Worm (Caenorhabditis elegans) whole organism, L1 larva: ENCODE measurements around the gene cra-1.

ENCODE experiments used
- C16A3.4 ChIP-seq: fragments of 150-350 bp; optimal IDR thresholded peaks from 2 replicates; lab custom pipeline; 2014; ENCODE audit warnings: missing biosample characterization, missing genetic modification characterization
- Y116A8C.19 ChIP-seq: sonication (generic microtip); optimal IDR thresholded peaks from 2 replicates; lab custom pipeline; 2016; ENCODE audit warnings: missing compliant biosample characterization, missing genetic modification characterization, borderline replicate concordance
- aha-1 ChIP-seq: fragments of 150-350 bp; optimal IDR thresholded peaks from 2 replicates; lab custom pipeline; 2014; ENCODE audit warnings: missing biosample characterization, missing genetic modification characterization
- aly-2 ChIP-seq: fragments of 150-350 bp; optimal IDR thresholded peaks from 2 replicates; lab custom pipeline; 2014; ENCODE audit warnings: missing biosample characterization, missing genetic modification characterization
- blmp-1 ChIP-seq: fragments of 150-350 bp; optimal IDR thresholded peaks from 2 replicates; lab custom pipeline; 2014; ENCODE audit warnings: missing biosample characterization, missing genetic modification characterization
- ceh-8 ChIP-seq: fragments of 200-800 bp; sonication (Bioruptor generic); optimal IDR thresholded peaks from 2 replicates; lab custom pipeline; 2018; ENCODE audit warnings: mild to moderate bottlenecking, missing genetic modification characterization, moderate library complexity, missing compliant biosample characterization
- ceh-82 ChIP-seq, 3 experiments: fragments of 150-350 bp in 1 of 3; sonication (generic microtip) in 2 of 3; optimal IDR thresholded peaks; 2 replicates each; lab custom pipeline; 2014 to 2017; ENCODE audit warnings: missing biosample characterization in 3 of 3, missing genetic modification characterization in 3 of 3
- ceh-88 ChIP-seq: fragments of 200-800 bp; sonication (Bioruptor generic); IDR thresholded peaks from 2 replicates; pipeline ENCODE4 v1.3.6; 2022; ENCODE audit warnings: missing genetic modification characterization, missing compliant biosample characterization
- ces-1 ChIP-seq: fragments of 150-350 bp; optimal IDR thresholded peaks from 2 replicates; lab custom pipeline; 2014; ENCODE audit warnings: missing biosample characterization, missing genetic modification reagents, missing genetic modification characterization
- dsc-1 ChIP-seq: sonication (generic microtip); optimal IDR thresholded peaks from 2 replicates; lab custom pipeline; 2016; ENCODE audit warnings: mild to moderate bottlenecking, missing genetic modification characterization, missing compliant biosample characterization
- efl-1 ChIP-seq, 4 experiments: fragments of 150-350 bp; optimal IDR thresholded peaks in 3 of 4; peaks in 1 of 4; 1 replicate in 1 of 4; 2 replicates in 3 of 4; lab custom pipeline; 2014; ENCODE audit warnings: missing biosample characterization in 2 of 4, missing genetic modification characterization in 2 of 4, missing genetic modification reagents in 2 of 4
- efl-3 ChIP-seq: fragments of 200-800 bp; sonication (Bioruptor generic); optimal IDR thresholded peaks from 2 replicates; lab custom pipeline; 2018; ENCODE audit warnings: mild to moderate bottlenecking, missing genetic modification characterization, missing compliant biosample characterization
- egl-13 ChIP-seq: sonication (generic microtip); optimal IDR thresholded peaks from 2 replicates; lab custom pipeline; 2016; ENCODE audit warnings: missing genotype, missing genetic modification reagents, missing genetic modification characterization, missing compliant biosample characterization
- egl-27 ChIP-seq, 2 experiments: fragments of 150-350 bp in 1 of 2; sonication (generic microtip); optimal IDR thresholded peaks; 3 replicates each; lab custom pipeline; 2017 to 2018; ENCODE audit warnings: missing biosample characterization in 2 of 2, missing genetic modification characterization in 2 of 2, missing genetic modification reagents in 2 of 2
- elt-3 ChIP-seq, 6 experiments: fragments of 150-350 bp in 1 of 6; sonication (generic microtip); optimal IDR thresholded peaks; 2 replicates each; lab custom pipeline; 2017 to 2018; ENCODE audit warnings: missing biosample characterization in 6 of 6, missing genetic modification characterization in 6 of 6, inconsistent platforms in 1 of 6
- ets-5 ChIP-seq: fragments of 200-800 bp; sonication (Bioruptor generic); IDR thresholded peaks from 2 replicates; pipeline ENCODE4 v1.3.6; 2022; ENCODE audit warnings: missing genetic modification characterization, missing compliant biosample characterization
- fkh-10 ChIP-seq: sonication (generic microtip); optimal IDR thresholded peaks from 2 replicates; lab custom pipeline; 2017; ENCODE audit warnings: missing biosample characterization, missing genetic modification reagents, missing genetic modification characterization
- fkh-4 ChIP-seq: sonication (generic microtip); optimal IDR thresholded peaks from 2 replicates; lab custom pipeline; 2016; ENCODE audit warnings: missing compliant biosample characterization, missing genetic modification characterization, borderline replicate concordance
- hlh-17 ChIP-seq: fragments of 200-800 bp; sonication (Bioruptor generic); optimal IDR thresholded peaks from 2 replicates; lab custom pipeline; 2018; ENCODE audit warnings: missing genetic modification characterization, mild to moderate bottlenecking, missing compliant biosample characterization, moderate library complexity, borderline replicate concordance
- hpl-2 ChIP-seq: fragments of 150-350 bp; optimal IDR thresholded peaks from 2 replicates; lab custom pipeline; 2014; ENCODE audit warnings: missing biosample characterization, missing genetic modification reagents, missing genetic modification characterization
- irx-1 ChIP-seq: sonication (generic microtip); optimal IDR thresholded peaks from 2 replicates; lab custom pipeline; 2016; ENCODE audit warnings: missing genetic modification characterization, missing compliant biosample characterization
- isw-1 ChIP-seq: fragments of 200-800 bp; sonication (Bioruptor generic); IDR thresholded peaks from 2 replicates; pipeline ENCODE4 v1.3.6; 2022; ENCODE audit warnings: missing genetic modification characterization, missing compliant biosample characterization
- jun-1 ChIP-seq: fragments of 150-350 bp; optimal IDR thresholded peaks from 2 replicates; lab custom pipeline; 2014; ENCODE audit warnings: missing biosample characterization, missing genetic modification reagents, missing genetic modification characterization
- lin-13 ChIP-seq: fragments of 150-350 bp; optimal IDR thresholded peaks from 2 replicates; lab custom pipeline; 2014; ENCODE audit warnings: missing biosample characterization, missing genetic modification reagents, missing genetic modification characterization
- lin-15B ChIP-seq: fragments of 150-350 bp; sonication (generic microtip); optimal IDR thresholded peaks from 3 replicates; lab custom pipeline; 2014; ENCODE audit warnings: missing biosample characterization, missing genetic modification characterization
- mef-2 ChIP-seq: fragments of 150-350 bp; optimal IDR thresholded peaks from 2 replicates; lab custom pipeline; 2014; ENCODE audit warnings: missing biosample characterization, missing genetic modification characterization
- nhr-11 ChIP-seq: fragments of 150-350 bp; optimal IDR thresholded peaks from 2 replicates; lab custom pipeline; 2014; ENCODE audit warnings: missing biosample characterization, missing genetic modification characterization
- nhr-19 ChIP-seq: fragments of 200-800 bp; sonication (Bioruptor generic); conservative IDR thresholded peaks from 2 replicates; pipeline ENCODE4 v1.3.6; 2022; ENCODE audit warnings: missing genetic modification characterization, missing compliant biosample characterization
- nhr-20 ChIP-seq: sonication (generic microtip); optimal IDR thresholded peaks from 2 replicates; lab custom pipeline; 2016; ENCODE audit warnings: mild to moderate bottlenecking, missing genetic modification characterization, missing compliant biosample characterization
- nhr-237 ChIP-seq: fragments of 150-350 bp; optimal IDR thresholded peaks from 2 replicates; lab custom pipeline; 2014; ENCODE audit warnings: missing biosample characterization, missing genetic modification characterization
- nhr-28 ChIP-seq: fragments of 150-350 bp; optimal IDR thresholded peaks from 2 replicates; lab custom pipeline; 2014; ENCODE audit warnings: missing biosample characterization, missing genetic modification characterization
- nhr-47 ChIP-seq: sonication (generic microtip); optimal IDR thresholded peaks from 2 replicates; lab custom pipeline; 2016; ENCODE audit warnings: mild to moderate bottlenecking, missing genetic modification characterization, moderate library complexity, missing compliant biosample characterization
- nhr-71 ChIP-seq: sonication (generic microtip); optimal IDR thresholded peaks from 2 replicates; lab custom pipeline; 2016; ENCODE audit warnings: mild to moderate bottlenecking, missing genetic modification characterization, moderate library complexity, missing compliant biosample characterization
- nhr-84 ChIP-seq: sonication (generic microtip); optimal IDR thresholded peaks from 2 replicates; lab custom pipeline; 2017; ENCODE audit warnings: missing biosample characterization, missing genetic modification characterization
- nhr-85 ChIP-seq: sonication (generic microtip); peaks from one replicate; lab custom pipeline; 2016; ENCODE audit warnings: missing genetic modification characterization, inconsistent platforms, missing compliant biosample characterization
- pqm-1 ChIP-seq: sonication (generic microtip); optimal IDR thresholded peaks from 3 replicates; lab custom pipeline; 2017; ENCODE audit warnings: missing biosample characterization, missing genetic modification characterization
- rnt-1 ChIP-seq: sonication (generic microtip); optimal IDR thresholded peaks from 2 replicates; lab custom pipeline; 2016; ENCODE audit warnings: mild to moderate bottlenecking, missing genetic modification characterization, moderate library complexity, missing compliant biosample characterization
- snpc-4 ChIP-seq: fragments of 150-350 bp; optimal IDR thresholded peaks from 2 replicates; lab custom pipeline; 2014; ENCODE audit warnings: missing biosample characterization, missing genetic modification characterization
- snu-23 ChIP-seq: sonication (generic microtip); optimal IDR thresholded peaks from 2 replicates; lab custom pipeline; 2016; ENCODE audit warnings: missing genetic modification characterization, missing compliant biosample characterization
- sptf-1 ChIP-seq: fragments of 150-350 bp; optimal IDR thresholded peaks from 2 replicates; lab custom pipeline; 2014; ENCODE audit warnings: missing biosample characterization, missing genetic modification characterization
- sup-37 ChIP-seq: fragments of 200-800 bp; sonication (Bioruptor generic); optimal IDR thresholded peaks from 2 replicates; lab custom pipeline; 2018; ENCODE audit warnings: mild to moderate bottlenecking, missing genetic modification characterization, missing compliant biosample characterization
- tbx-2 ChIP-seq: sonication (generic microtip); optimal IDR thresholded peaks from 2 replicates; lab custom pipeline; 2016; ENCODE audit warnings: missing genetic modification characterization, missing compliant biosample characterization
- vab-15 ChIP-seq: sonication (generic microtip); optimal IDR thresholded peaks from 2 replicates; lab custom pipeline; 2017; ENCODE audit warnings: missing genotype, mild to moderate bottlenecking, missing genetic modification characterization, missing compliant biosample characterization
- zip-4 ChIP-seq: fragments of 200-800 bp; sonication (Bioruptor generic); optimal IDR thresholded peaks from 2 replicates; lab custom pipeline; 2018; ENCODE audit warnings: mild to moderate bottlenecking, missing genetic modification characterization, moderate library complexity, missing compliant biosample characterization
- ztf-11 ChIP-seq, 2 experiments: sonication (generic microtip); optimal IDR thresholded peaks; 2 replicates each; lab custom pipeline; 2016 to 2017; ENCODE audit warnings: missing genetic modification characterization in 2 of 2, missing biosample characterization in 1 of 2, missing compliant biosample characterization in 1 of 2
- ztf-4 ChIP-seq: fragments of 150-350 bp; optimal IDR thresholded peaks from 2 replicates; lab custom pipeline; 2014; ENCODE audit warnings: missing biosample characterization, missing genetic modification characterization

The cra-1 gene

DNA sequence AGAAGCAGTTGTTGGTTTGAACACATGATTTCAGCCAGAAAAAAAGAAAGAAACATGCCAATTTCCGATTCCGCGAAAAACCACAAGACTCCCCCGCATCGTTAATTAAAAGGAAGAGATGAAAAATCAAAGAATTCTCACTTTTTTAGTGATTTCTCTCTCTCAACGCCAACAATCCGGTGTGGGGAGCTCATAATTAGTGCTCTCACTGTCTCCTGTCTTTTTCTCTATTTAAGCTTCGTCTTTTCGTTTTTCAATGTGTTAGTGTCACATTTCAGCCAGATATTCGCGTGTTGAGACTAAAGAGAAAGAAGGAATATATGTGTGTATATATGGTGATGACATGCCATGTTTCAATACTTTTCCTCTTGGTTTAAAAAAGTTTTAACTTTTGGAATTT lies 4.5 kb upstream of the cra-1 start (continued):
- TF ChIP-seq hlh-17 (GFP tag; lab: Kevin White, UChicago) (no peak), hpl-2 (GFP tag; lab: Kevin White, UChicago) (no peak), ztf-4 (tag; lab: Kevin White, UChicago) (peak; percentile 42), nhr-28 (tag; lab: Kevin White, UChicago) (no peak), dsc-1 (tag; lab: Kevin White, UChicago) (peak; percentile 5), snu-23 (GFP tag; lab: Kevin White, UChicago) (peak; percentile 60), ceh-88 (no peak), fkh-4 (tag; lab: Kevin White, UChicago) (no peak), C16A3.4 (no peak), nhr-71 (tag; lab: Kevin White, UChicago) (peak; percentile 77)
- TF ChIP-seq, all 84 proteins: peak for 16

DNA sequence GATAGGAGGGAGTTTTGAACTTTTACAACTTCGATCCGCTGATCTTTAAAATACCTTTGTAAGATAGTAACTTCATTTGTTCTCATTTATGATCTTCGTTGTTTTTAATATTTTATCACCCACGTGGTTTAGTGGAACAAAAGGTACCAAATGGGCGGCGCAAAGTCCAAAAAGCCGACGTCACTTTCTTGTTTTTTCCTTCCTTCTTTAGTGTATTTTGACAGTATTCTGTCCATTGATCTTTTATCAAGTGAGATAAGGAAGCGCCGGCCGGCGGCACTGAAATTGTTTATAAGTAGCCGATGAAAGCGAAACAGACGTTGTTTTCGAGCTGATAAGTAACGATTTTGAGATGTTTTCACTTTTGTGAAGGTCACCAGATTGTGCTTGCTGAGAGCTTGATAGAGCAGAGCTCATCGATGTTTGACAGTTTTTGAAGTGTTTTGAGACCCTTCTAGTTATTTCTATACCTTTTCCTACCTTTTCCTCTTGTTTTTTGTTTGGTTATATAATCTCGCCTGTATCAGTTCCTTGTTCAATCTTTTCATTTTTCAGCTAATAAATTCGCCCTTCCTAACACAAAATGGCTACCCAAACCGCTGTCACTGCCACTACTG lies 3.4 kb upstream of the cra-1 start, which contains the start of gene K04C2.3:
TSS of gene K04C2.3 (plus strand) at position 556 of the 617 bp plus-strand sequence.
- TF ChIP-seq dsc-1 (tag; lab: Kevin White, UChicago) = no peak
- no peak for TF ChIP-seq mef-2
- TF ChIP-seq elt-3 (tag; optimal IDR thresholded peaks at IDR 0.05; lab: Kevin White, UChicago) = peak in 2 of 6 experiments; percentile 10
- no peak for TF ChIP-seq jun-1 (tag; lab: Kevin White, UChicago)
- TF ChIP-seq nhr-20 (tag; lab: Kevin White, UChicago) = peak; percentile 6
- no peak for TF ChIP-seq hpl-2 (GFP tag; lab: Kevin White, UChicago)
- TF ChIP-seq ceh-82 (tag; optimal IDR thresholded peaks at IDR 0.05; lab: Kevin White, UChicago) = no peak
- TF ChIP-seq pqm-1 = no peak
- TF ChIP-seq nhr-28 (tag; lab: Kevin White, UChicago) = no peak
- TF ChIP-seq rnt-1 (tag; lab: Kevin White, UChicago) = peak; percentile 26
- no peak for TF ChIP-seq Y116A8C.19 (tag; lab: Kevin White, UChicago)
- peak; percentile 20 for TF ChIP-seq nhr-71 (tag; lab: Kevin White, UChicago)
- TF ChIP-seq isw-1 = no peak
- TF ChIP-seq fkh-10 = no peak
- no peak for TF ChIP-seq nhr-47
- no peak for TF ChIP-seq sptf-1
- no peak for TF ChIP-seq egl-27 (tag; optimal IDR thresholded peaks at IDR 0.05; lab: Kevin White, UChicago)
- no peak for TF ChIP-seq fkh-4 (tag; lab: Kevin White, UChicago)
- TF ChIP-seq aha-1 (tag; lab: Kevin White, UChicago) = no peak
- no peak for TF ChIP-seq snpc-4 (tag; lab: Kevin White, UChicago)
- TF ChIP-seq lin-13 = no peak
- peak; percentile 19 for TF ChIP-seq blmp-1 (tag; lab: Kevin White, UChicago)
- TF ChIP-seq nhr-19 (GFP tag; lab: Robert Waterston, UW) = peak; percentile 15; the same call in 1 of the 2 replicates
- no peak for TF ChIP-seq efl-3 (GFP tag; lab: Kevin White, UChicago)
- peak; percentile 28; the same call in 1 of the 2 replicates for TF ChIP-seq ceh-88
- TF ChIP-seq nhr-84 (tag; lab: Kevin White, UChicago) = no peak
- no peak for TF ChIP-seq ztf-11 (tag; optimal IDR thresholded peaks at IDR 0.05; lab: Kevin White, UChicago)
- TF ChIP-seq egl-13 (tag; lab: Kevin White, UChicago) = no peak
- TF ChIP-seq sup-37 (GFP tag; lab: Kevin White, UChicago) = no peak
- TF ChIP-seq lin-15B (tag; lab: Kevin White, UChicago) = no peak
- TF ChIP-seq nhr-237 (tag; lab: Kevin White, UChicago) = no peak
- no peak for TF ChIP-seq vab-15 (tag; lab: Kevin White, UChicago)
- no peak for TF ChIP-seq aly-2 (tag; lab: Kevin White, UChicago)
- TF ChIP-seq ceh-8 (GFP tag; lab: Kevin White, UChicago) = no peak
- no peak for TF ChIP-seq nhr-85 (tag; lab: Kevin White, UChicago)
- peak; percentile 6 for TF ChIP-seq tbx-2 (tag; lab: Kevin White, UChicago)
- TF ChIP-seq ces-1 (GFP tag; lab: Kevin White, UChicago) = no peak
- no peak for TF ChIP-seq ets-5 (GFP tag; lab: Robert Waterston, UW)
- no peak for TF ChIP-seq zip-4 (GFP tag; lab: Kevin White, UChicago)
- TF ChIP-seq irx-1 (tag; lab: Kevin White, UChicago) = no peak
- TF ChIP-seq efl-1 (optimal IDR thresholded peaks at IDR 0.05; lab: Kevin White, UChicago) = no peak
- peak in 1 of 2 experiments; percentile 71 for TF ChIP-seq efl-1 (GFP tag; optimal IDR thresholded peaks at IDR 0.05 in 1 of 2; lab: Kevin White, UChicago)
- TF ChIP-seq nhr-11 (tag; lab: Kevin White, UChicago) = no peak
